Worm (Caenorhabditis elegans) whole organism, L3 larva: ENCODE results near the gene bud-13.
"Not testable (repeated sequence)": the region's sequence is repeated elsewhere in the genome, so short reads cannot be mapped to it uniquely, and the experiment has no call there.

ENCODE experiments used
- aly-2 ChIP-seq: fragments of 150-350 bp; optimal IDR thresholded peaks from 2 replicates; lab custom pipeline; 2014; ENCODE audit warnings: missing biosample characterization, missing genetic modification characterization
- ama-1 ChIP-seq: fragments of 150-350 bp; optimal IDR thresholded peaks from 2 replicates; lab custom pipeline; 2018
- ceh-28 ChIP-seq: fragments of 150-350 bp; optimal IDR thresholded peaks from 2 replicates; lab custom pipeline; 2014; ENCODE audit warnings: missing biosample characterization, missing genetic modification reagents, missing genetic modification characterization
- ceh-9 ChIP-seq: sonication (generic microtip); optimal IDR thresholded peaks from 2 replicates; lab custom pipeline; 2018; ENCODE audit warnings: missing biosample characterization, missing genetic modification characterization
- egl-27 ChIP-seq: sonication (generic microtip); optimal IDR thresholded peaks from 4 replicates; lab custom pipeline; 2017; ENCODE audit warnings: missing biosample characterization, missing genetic modification reagents, missing genetic modification characterization
- elt-2 ChIP-seq: sonication (generic microtip); optimal IDR thresholded peaks from 2 replicates; lab custom pipeline; 2016; ENCODE audit warnings: missing genetic modification reagents, mild to moderate bottlenecking, missing genetic modification characterization, missing compliant biosample characterization
- eor-1 ChIP-seq, 2 experiments: fragments of 150-350 bp; optimal IDR thresholded peaks; 2 replicates each; lab custom pipeline; 2014 to 2018; ENCODE audit warnings: missing biosample characterization in 2 of 2, missing genetic modification characterization in 2 of 2
- fkh-10 ChIP-seq: sonication (generic microtip); optimal IDR thresholded peaks from 2 replicates; lab custom pipeline; 2017; ENCODE audit warnings: missing biosample characterization, missing genetic modification reagents, missing genetic modification characterization
- fkh-2 ChIP-seq: fragments of 150-350 bp; optimal IDR thresholded peaks from 2 replicates; lab custom pipeline; 2014; ENCODE audit warnings: missing biosample characterization, missing genetic modification reagents, missing genetic modification characterization
- hmg-11 ChIP-seq: sonication (generic microtip); optimal IDR thresholded peaks from 2 replicates; lab custom pipeline; 2016; ENCODE audit warnings: missing genetic modification characterization, missing compliant biosample characterization
- lin-39 ChIP-seq: fragments of 150-350 bp; optimal IDR thresholded peaks from 2 replicates; lab custom pipeline; 2018; ENCODE audit warnings: missing biosample characterization, missing genetic modification reagents, missing genetic modification characterization
- mml-1 ChIP-seq: fragments of 150-350 bp; sonication (generic microtip); optimal IDR thresholded peaks from 3 replicates; lab custom pipeline; 2014; ENCODE audit warnings: missing biosample characterization, missing genetic modification characterization
- nfya-1 ChIP-seq: sonication (generic microtip); optimal IDR thresholded peaks from 2 replicates; lab custom pipeline; 2017; ENCODE audit warnings: missing genetic modification characterization, mild to moderate bottlenecking, missing compliant biosample characterization, antibody characterized with exemption, moderate library complexity; ENCODE audit not compliant: insufficient read depth
- nhr-11 ChIP-seq: fragments of 150-350 bp; optimal IDR thresholded peaks from 2 replicates; lab custom pipeline; 2014; ENCODE audit warnings: missing biosample characterization, missing genetic modification characterization
- nhr-12 ChIP-seq: fragments of 150-350 bp; optimal IDR thresholded peaks from 2 replicates; lab custom pipeline; 2014; ENCODE audit warnings: missing biosample characterization, missing genetic modification characterization
- nhr-237 ChIP-seq: fragments of 150-350 bp; optimal IDR thresholded peaks from 2 replicates; lab custom pipeline; 2014; ENCODE audit warnings: missing biosample characterization, missing genetic modification characterization
- nhr-25 ChIP-seq: sonication (generic microtip); optimal IDR thresholded peaks from 2 replicates; lab custom pipeline; 2017; ENCODE audit warnings: missing biosample characterization, missing genetic modification characterization
- nhr-43 ChIP-seq: sonication (generic microtip); optimal IDR thresholded peaks from 2 replicates; lab custom pipeline; 2016; ENCODE audit warnings: mild to moderate bottlenecking, missing genetic modification characterization, missing compliant biosample characterization; ENCODE audit not compliant: poor library complexity, severe bottlenecking
- nhr-77 ChIP-seq: fragments of 150-350 bp; optimal IDR thresholded peaks from 2 replicates; lab custom pipeline; 2014; ENCODE audit warnings: missing biosample characterization, missing genetic modification characterization
- pha-4 ChIP-seq: fragments of 150-350 bp; optimal IDR thresholded peaks from 2 replicates; lab custom pipeline; 2014; ENCODE audit warnings: missing biosample characterization, missing genetic modification reagents, missing genetic modification characterization
- pqm-1 ChIP-seq: fragments of 150-350 bp; optimal IDR thresholded peaks from 2 replicates; lab custom pipeline; 2017; ENCODE audit warnings: missing biosample characterization, missing genetic modification characterization, inconsistent platforms
- sea-2 ChIP-seq: fragments of 150-350 bp; sonication (generic microtip); optimal IDR thresholded peaks from 4 replicates; lab custom pipeline; 2014; ENCODE audit warnings: missing biosample characterization, missing genetic modification reagents, missing genetic modification characterization
- skn-1 ChIP-seq: fragments of 150-350 bp; optimal IDR thresholded peaks from 2 replicates; lab custom pipeline; 2014; ENCODE audit warnings: missing biosample characterization, missing genetic modification characterization
- snpc-4 ChIP-seq: fragments of 150-350 bp; optimal IDR thresholded peaks from 2 replicates; lab custom pipeline; 2014; ENCODE audit warnings: missing biosample characterization, missing genetic modification characterization
- unc-39 ChIP-seq: sonication (generic microtip); optimal IDR thresholded peaks from 4 replicates; lab custom pipeline; 2017; ENCODE audit warnings: missing biosample characterization, missing genetic modification characterization
- unc-62 ChIP-seq: fragments of 150-350 bp; sonication (generic microtip); optimal IDR thresholded peaks from 4 replicates; lab custom pipeline; 2014; ENCODE audit warnings: missing biosample characterization, missing genetic modification reagents, missing genetic modification characterization
- ztf-11 ChIP-seq: fragments of 150-350 bp; optimal IDR thresholded peaks from 2 replicates; lab custom pipeline; 2014; ENCODE audit warnings: missing biosample characterization, missing genetic modification characterization
- ztf-4 ChIP-seq: fragments of 150-350 bp; optimal IDR thresholded peaks from 2 replicates; lab custom pipeline; 2014; ENCODE audit warnings: missing biosample characterization, missing genetic modification characterization

Gene bud-13

DNA sequence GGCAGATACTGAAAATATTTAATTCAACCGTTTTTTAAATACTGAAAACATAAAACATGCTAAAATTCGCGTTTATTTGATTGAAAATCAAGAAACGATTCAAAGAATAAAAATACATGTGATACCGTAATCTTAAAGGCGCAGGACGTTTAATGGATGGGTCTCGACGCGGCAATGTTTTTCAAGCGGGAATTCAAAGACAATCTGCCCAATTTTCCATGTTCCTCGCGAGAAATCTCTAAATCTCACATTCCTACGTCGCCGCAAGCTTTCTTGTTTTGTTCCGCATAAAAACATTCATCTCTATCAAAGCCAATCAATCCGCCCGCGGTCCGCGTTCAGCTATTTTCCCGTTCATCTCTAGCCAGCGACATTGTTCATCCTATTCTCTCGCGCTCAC is 34.0 kb upstream of the bud-13 start:
- no peak for TF ChIP-seq nhr-11 (tag; lab: Kevin White, UChicago)
- no peak for TF ChIP-seq aly-2 (tag; lab: Kevin White, UChicago)
- TF ChIP-seq ceh-9 (tag; lab: Kevin White, UChicago), result no peak
- TF ChIP-seq fkh-10 (GFP tag; lab: Kevin White, UChicago), result no peak
- no peak for TF ChIP-seq fkh-2 (tag; lab: Kevin White, UChicago)
- no peak for TF ChIP-seq nhr-25 (tag; lab: Kevin White, UChicago)
- TF ChIP-seq snpc-4 (tag; lab: Kevin White, UChicago), result no peak
- no peak for TF ChIP-seq nhr-12 (tag; lab: Kevin White, UChicago)
- TF ChIP-seq nfya-1 (tag; lab: Kevin White, UChicago), result no peak
- TF ChIP-seq ztf-4, result no peak
- TF ChIP-seq eor-1 (tag; optimal IDR thresholded peaks at IDR 0.05; lab: Kevin White, UChicago), result no peak
- TF ChIP-seq unc-62 (GFP tag; lab: Kevin White, UChicago), result no peak
- no peak for TF ChIP-seq skn-1 (tag; lab: Kevin White, UChicago)
- TF ChIP-seq nhr-43 (tag; lab: Kevin White, UChicago), result no peak
- no peak for TF ChIP-seq elt-2 (tag; lab: Kevin White, UChicago)
- TF ChIP-seq unc-39, result no peak
- TF ChIP-seq, all 47 proteins: peak for 0

DNA sequence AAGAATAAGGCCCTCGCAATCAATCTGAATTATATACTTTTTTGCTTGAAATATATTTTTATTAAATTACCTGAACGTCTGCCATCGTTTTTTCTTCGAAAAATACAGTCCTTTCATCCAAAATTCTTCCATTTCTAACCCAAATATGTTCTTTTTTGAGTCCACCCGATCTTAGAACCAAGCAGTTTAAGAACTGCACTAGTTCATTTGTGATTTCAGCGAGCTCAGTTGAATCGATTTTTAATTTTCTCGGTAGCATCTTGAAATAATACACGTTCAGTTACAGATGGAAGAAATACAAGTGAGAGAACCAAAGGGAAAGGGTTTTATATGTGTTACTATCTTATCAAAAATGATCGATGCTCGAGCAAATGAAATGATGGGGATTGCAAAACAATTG is 32.0 kb upstream of the bud-13 start, which contains the start of gene F59B2.3:
F59B2.3 (minus strand) TSS at position 259 of the 400 bp plus-strand sequence.
- TF ChIP-seq elt-2 (tag; lab: Kevin White, UChicago) (peak; percentile 5), ztf-4 (no peak)

DNA sequence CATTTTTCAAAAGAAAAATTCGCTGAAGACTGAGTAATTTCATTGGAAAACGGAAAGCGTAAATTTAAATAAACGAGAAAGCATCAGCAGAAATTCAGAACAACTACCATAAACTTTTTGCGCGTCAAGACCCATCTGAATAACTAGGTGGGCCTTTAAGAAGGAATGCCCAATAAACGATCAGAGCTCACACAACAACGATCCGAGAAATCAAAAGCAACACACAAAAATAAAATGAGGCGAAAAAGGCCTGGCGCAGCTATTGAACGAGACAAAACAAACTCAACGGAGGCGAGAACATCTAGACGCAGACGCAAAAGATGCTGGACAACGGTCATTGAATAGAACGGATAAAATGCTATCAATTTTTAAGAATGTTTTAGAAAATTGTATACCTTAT is 31.4 kb upstream of the bud-13 start:
- no peak for TF ChIP-seq nhr-77
- TF ChIP-seq hmg-11 (tag; lab: Kevin White, UChicago), result peak; percentile 19

DNA sequence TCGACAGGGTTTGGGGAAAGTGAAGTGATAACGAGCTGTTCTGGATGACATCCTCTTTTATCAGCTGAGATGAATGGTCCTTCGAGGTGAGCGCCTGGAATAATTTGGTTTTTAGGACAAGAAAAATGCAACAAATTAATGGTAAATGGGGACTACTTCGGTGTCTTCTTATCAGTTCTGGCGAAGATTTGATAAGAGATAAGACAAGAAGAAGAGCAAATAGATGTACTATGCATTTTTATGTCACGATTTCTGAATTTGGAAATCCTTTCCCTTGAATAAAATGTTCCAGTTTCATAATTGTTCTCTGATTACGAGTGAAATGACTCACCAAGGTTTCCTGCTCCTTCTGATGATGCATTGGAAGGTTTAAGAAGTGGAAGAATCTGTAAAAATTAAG is 30.3 kb upstream of the bud-13 start:
- TF ChIP-seq pha-4 (tag; lab: Kevin White, UChicago), result no peak
- no peak for TF ChIP-seq nhr-237 (tag; lab: Kevin White, UChicago)
- peak; percentile 79 for TF ChIP-seq elt-2 (tag; lab: Kevin White, UChicago)
- peak; percentile 47 for TF ChIP-seq pqm-1
- TF ChIP-seq ztf-11 (tag; lab: Kevin White, UChicago), result no peak
- no peak for TF ChIP-seq ceh-28 (tag; lab: Kevin White, UChicago)
- no peak for TF ChIP-seq eor-1 (tag; optimal IDR thresholded peaks at IDR 0.05; lab: Kevin White, UChicago)
- no peak for TF ChIP-seq unc-62 (GFP tag; lab: Kevin White, UChicago)
- no peak for TF ChIP-seq fkh-2 (tag; lab: Kevin White, UChicago)
- TF ChIP-seq nhr-43 (tag; lab: Kevin White, UChicago), result no peak
- TF ChIP-seq egl-27 (tag; lab: Kevin White, UChicago), result no peak
- no peak for TF ChIP-seq ama-1
- TF ChIP-seq nhr-77, result no peak

DNA sequence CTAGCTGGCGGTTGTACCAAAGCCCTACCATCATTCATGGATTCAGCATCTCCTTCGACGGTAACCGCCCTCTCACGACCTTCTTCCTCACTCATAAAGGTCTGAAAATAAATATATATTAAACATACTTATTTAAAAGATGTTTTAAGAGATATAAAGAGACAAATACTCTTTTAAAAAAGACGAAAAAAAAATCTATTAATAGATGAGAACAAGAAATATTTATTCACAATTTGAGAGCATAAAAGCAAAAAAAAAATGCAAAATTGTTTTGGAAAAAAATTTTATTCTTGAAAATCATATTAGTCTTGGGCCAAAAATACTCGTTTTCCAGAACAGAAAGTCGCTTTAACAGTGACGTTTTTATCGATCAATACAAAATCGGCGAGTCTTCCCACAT is 29.2 kb upstream of the bud-13 start, which contains the start of gene skat-1:
skat-1 (minus strand) TSS at position 101 of the 400 bp plus-strand sequence.
- TF ChIP-seq fkh-2 (tag; lab: Kevin White, UChicago) (no peak), nhr-11 (tag; lab: Kevin White, UChicago) (no peak), skn-1 (tag; lab: Kevin White, UChicago) (no peak), sea-2 (no peak), mml-1 (no peak)
- TF ChIP-seq, all 47 proteins: peak for 0

DNA sequence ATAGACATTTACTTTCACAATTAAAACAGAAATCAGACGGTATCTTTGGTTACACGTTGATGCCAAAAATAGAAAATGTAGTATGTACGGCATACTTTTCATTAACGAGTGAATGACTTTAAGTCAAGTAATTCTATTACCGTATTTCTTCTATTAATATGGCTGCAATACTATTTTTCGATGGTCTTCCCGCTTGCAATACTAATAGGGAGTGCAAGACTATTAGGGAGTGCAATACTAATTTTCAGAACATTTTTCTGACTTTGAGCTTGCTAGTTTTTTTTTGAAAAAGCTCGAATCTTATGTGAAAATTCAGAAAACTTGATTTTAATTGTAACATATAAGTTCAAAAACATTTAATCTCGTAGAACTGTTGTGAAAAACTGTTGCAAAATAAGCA is 22.2 kb upstream of the bud-13 start, which contains the start of gene R08D7.7:
R08D7.7 (plus strand) TSS at position 301 of the 400 bp plus-strand sequence.
- not testable (repeated sequence) for TF ChIP-seq nhr-43 (tag; lab: Kevin White, UChicago); ztf-4; pha-4 (tag; lab: Kevin White, UChicago)

DNA sequence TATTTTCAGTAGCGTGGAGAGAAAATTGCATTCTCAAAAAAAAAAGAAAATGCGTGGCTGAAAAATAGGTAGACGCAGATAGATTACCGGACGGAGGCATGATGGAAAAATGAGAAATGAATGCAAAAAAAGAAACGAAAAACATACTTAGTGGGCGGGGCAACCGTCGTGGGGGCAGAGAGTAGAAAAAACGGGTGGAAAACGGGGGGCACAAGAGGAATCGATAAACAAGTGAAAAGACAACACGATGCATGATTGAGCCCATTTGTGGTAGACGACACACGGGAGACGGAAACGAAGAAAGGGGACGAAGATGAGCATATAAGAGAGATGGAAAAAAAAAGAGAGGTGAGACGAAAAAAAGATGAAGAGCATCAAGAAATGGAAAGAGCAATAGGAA is 21.0 kb upstream of the bud-13 start:
- TF ChIP-seq nhr-77, result no peak
- TF ChIP-seq lin-39 (tag; lab: Kevin White, UChicago), result peak; percentile 15
